Fruit fly (Drosophila melanogaster): ENCODE results near the gene CG7394.

The CG7394 gene

dm6 chr3L:11540330-11540702 is 21.5 kb upstream of the CG7394 start:
- TF ChIP-seq rgr (GFP tag; optimal IDR thresholded peaks at IDR 0.05) (no peak), dsf (GFP tag; optimal IDR thresholded peaks at IDR 0.05; ENCODE audit: borderline replicate concordance) (no peak), OdsH (GFP tag; optimal IDR thresholded peaks at IDR 0.05) (no peak), Dfd (GFP tag; optimal IDR thresholded peaks at IDR 0.05) (no peak), brk (GFP tag; optimal IDR thresholded peaks at IDR 0.05) (no peak), HLH106 (tag; optimal IDR thresholded peaks at IDR 0.05) (no peak)

- TF ChIP-seq usp (GFP tag; optimal IDR thresholded peaks at IDR 0.05) (no peak), Dfd (GFP tag; optimal IDR thresholded peaks at IDR 0.05) (peak; percentile 94), h (GFP tag; optimal IDR thresholded peaks at IDR 0.05) (no peak)
Measured at dm6 chr3L:11542437-11542836, 19.4 kb upstream of the CG7394 start.

dm6 chr3L:11542948-11543347 is 18.8 kb upstream of the CG7394 start:
- TF ChIP-seq rgr (GFP tag; optimal IDR thresholded peaks at IDR 0.05) (no peak), Vsx2 (GFP tag; optimal IDR thresholded peaks at IDR 0.05; ENCODE audit: partially characterized antibody) (no peak)

dm6 chr3L:11543681-11544299 is 18.0 kb upstream of the CG7394 start:
- no peak for TF ChIP-seq Mio (GFP tag; optimal IDR thresholded peaks at IDR 0.05)

DNA sequence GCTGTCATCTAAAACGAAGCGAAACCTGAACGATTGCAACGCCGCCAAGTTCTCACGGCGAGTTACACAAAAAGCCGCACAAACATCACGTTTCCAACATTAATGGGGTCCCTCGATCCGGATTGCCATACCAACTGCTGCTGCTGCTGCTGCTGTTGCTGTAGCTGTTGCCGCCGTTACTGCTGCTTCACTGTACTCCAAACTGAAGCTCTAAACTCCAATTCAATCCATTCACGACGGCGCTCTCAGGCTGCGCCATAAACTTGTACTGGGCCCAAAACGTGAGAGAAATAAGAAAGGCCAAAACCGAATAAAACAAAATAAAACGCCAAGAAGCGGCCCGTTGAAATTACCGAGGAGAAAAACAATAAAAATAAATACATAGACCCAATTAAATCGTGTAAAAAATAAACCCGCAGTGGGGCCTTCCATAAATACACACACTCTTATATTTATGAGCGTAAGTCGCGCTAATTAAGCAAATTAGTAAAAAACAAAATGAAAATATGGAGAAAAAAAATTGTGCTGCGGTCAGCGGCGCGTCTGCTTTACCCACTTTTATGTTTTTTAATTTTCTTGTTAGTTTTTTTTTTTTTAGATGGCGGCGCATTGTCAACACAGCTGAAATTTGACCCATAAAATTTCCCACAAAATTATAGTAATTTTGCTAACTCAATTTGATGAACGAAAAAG is 14.3 kb upstream of the CG7394 start:
- TF ChIP-seq HLH106 (tag; optimal IDR thresholded peaks at IDR 0.05) (no peak), Vsx2 (GFP tag; optimal IDR thresholded peaks at IDR 0.05; ENCODE audit: partially characterized antibody) (no peak), pan (optimal IDR thresholded peaks at IDR 0.05) (no peak), Dfd (GFP tag; optimal IDR thresholded peaks at IDR 0.05) (no peak), sv (GFP tag; optimal IDR thresholded peaks at IDR 0.05) (no peak), dmrt93B (GFP tag; optimal IDR thresholded peaks at IDR 0.05) (no peak), sage (GFP tag; optimal IDR thresholded peaks at IDR 0.05) (no peak), Hr78 (GFP tag; optimal IDR thresholded peaks at IDR 0.05) (no peak), N (GFP tag; optimal IDR thresholded peaks at IDR 0.05) (no peak), lola (GFP tag; optimal IDR thresholded peaks at IDR 0.05) (no peak), ey (GFP tag; optimal IDR thresholded peaks at IDR 0.05) (no peak), OdsH (GFP tag; optimal IDR thresholded peaks at IDR 0.05) (no peak), tai (GFP tag; optimal IDR thresholded peaks at IDR 0.05) (no peak), br (GFP tag; optimal IDR thresholded peaks at IDR 0.05) (no peak), brk (GFP tag; optimal IDR thresholded peaks at IDR 0.05) (no peak), rgr (GFP tag; optimal IDR thresholded peaks at IDR 0.05) (no peak), foxo (GFP tag; optimal IDR thresholded peaks at IDR 0.05) (no peak), Mio (GFP tag; optimal IDR thresholded peaks at IDR 0.05) (no peak), dl (GFP tag; optimal IDR thresholded peaks at IDR 0.05; ENCODE audit: insufficient read depth in 1 of 2, partially characterized antibody in 2 of 2) (no peak)

dm6 chr3L:11548009-11548408 is 13.8 kb upstream of the CG7394 start:
- no peak for TF ChIP-seq ey (GFP tag; optimal IDR thresholded peaks at IDR 0.05)
- TF ChIP-seq br (GFP tag; optimal IDR thresholded peaks at IDR 0.05), result no peak
- no peak for TF ChIP-seq Hnf4 (GFP tag; optimal IDR thresholded peaks at IDR 0.05)
- TF ChIP-seq sage (GFP tag; optimal IDR thresholded peaks at IDR 0.05), result no peak
- no peak for TF ChIP-seq OdsH (GFP tag; optimal IDR thresholded peaks at IDR 0.05)
- no peak for TF ChIP-seq usp (GFP tag; optimal IDR thresholded peaks at IDR 0.05)
- no peak for TF ChIP-seq psq (GFP tag; optimal IDR thresholded peaks at IDR 0.05)

- TF ChIP-seq fru (GFP tag; optimal IDR thresholded peaks at IDR 0.05), result no peak
- no peak for TF ChIP-seq lola (GFP tag; optimal IDR thresholded peaks at IDR 0.05)
- no peak for TF ChIP-seq Dfd (GFP tag; optimal IDR thresholded peaks at IDR 0.05)
- TF ChIP-seq Vsx2 (GFP tag; optimal IDR thresholded peaks at IDR 0.05; ENCODE audit: partially characterized antibody), result no peak
- no peak for TF ChIP-seq CG32264 (GFP tag; optimal IDR thresholded peaks at IDR 0.05)
- TF ChIP-seq dl (GFP tag; optimal IDR thresholded peaks at IDR 0.05; ENCODE audit: insufficient read depth in 1 of 2, partially characterized antibody in 2 of 2), result no peak
- no peak for TF ChIP-seq Abd-B (GFP tag; optimal IDR thresholded peaks at IDR 0.05)
Measured at dm6 chr3L:11549432-11549831, 12.4 kb upstream of the CG7394 start.

Data from whole organism, wandering third instar larva.